Worm (Caenorhabditis elegans): ENCODE data around the gene ets-4.
A peak's percentile ranks its signal among the peaks of the same experiment; 100 is the strongest.

ets-4 gene

DNA sequence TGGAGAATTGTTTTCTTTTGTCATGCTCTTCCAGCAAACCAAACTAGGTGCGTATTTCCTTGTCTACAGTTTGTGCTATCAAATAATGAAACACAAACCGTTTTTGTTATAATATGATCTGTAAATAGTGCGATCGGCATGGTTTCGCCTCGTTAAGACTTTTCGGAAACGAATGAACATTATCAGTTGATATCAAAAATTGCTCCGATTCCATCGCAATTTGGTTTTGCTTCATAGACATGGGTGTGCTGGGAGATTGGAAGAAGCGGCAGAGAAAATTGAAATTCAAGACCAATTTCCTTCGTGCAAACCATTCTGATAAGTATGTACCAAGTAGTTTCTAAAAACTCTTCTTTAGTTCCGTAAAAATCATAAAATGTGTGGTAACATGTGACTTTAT, 19.4 kb downstream of the ets-4 start:
- TF ChIP-seq nhr-80 (tag; optimal IDR thresholded peaks at IDR 0.05) (peak; percentile 86), mcd-1 (GFP tag; IDR thresholded peaks at IDR 0.05) (no peak)

DNA sequence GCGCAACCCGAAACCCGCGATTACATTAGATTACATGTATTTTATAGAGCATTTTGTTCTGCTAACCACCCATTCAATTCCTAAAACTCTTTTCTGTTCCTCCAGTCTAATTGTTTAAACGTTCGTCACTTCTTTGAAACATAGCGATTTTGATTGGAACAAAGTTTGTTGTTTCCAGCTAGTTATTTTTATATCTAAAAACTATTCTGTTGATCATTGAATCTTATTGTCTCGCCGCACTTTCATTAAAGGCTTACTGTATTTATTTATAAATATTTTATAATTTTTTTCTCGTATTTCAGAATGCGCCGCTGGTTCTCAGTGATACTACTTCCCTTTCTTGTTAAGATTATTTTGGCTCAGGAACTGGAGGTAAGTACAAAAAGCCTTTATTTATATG, 24.0 kb downstream of the ets-4 start, which contains the start of gene T14E8.2:
TSS of gene T14E8.2 (plus strand) at position 301 of the 400 bp plus-strand sequence.
- TF ChIP-seq repo-1 (tag; optimal IDR thresholded peaks at IDR 0.05) (no peak), unc-130 (GFP tag; optimal IDR thresholded peaks at IDR 0.05) (no peak), tbp1 (GFP tag; optimal IDR thresholded peaks at IDR 0.05) (no peak), hmg-1.2 (GFP tag; IDR thresholded peaks at IDR 0.05) (no peak), F57A8.1 (GFP tag; optimal IDR thresholded peaks at IDR 0.05) (no peak), tbx-9 (tag; optimal IDR thresholded peaks at IDR 0.05; ENCODE audit: borderline replicate concordance) (no peak), mxl-1 (tag; optimal IDR thresholded peaks at IDR 0.05) (no peak), ztf-3 (GFP tag; optimal IDR thresholded peaks at IDR 0.05) (no peak), ceh-40 (GFP tag; IDR thresholded peaks at IDR 0.05) (no peak), Y79H2A.3 (GFP tag; conservative IDR thresholded peaks at IDR 0.05) (no peak), cebp-2 (GFP tag; IDR thresholded peaks at IDR 0.05) (no peak), nhr-90 (tag; optimal IDR thresholded peaks at IDR 0.05) (no peak), ceh-100 (GFP tag; IDR thresholded peaks at IDR 0.05) (no peak), egl-44 (GFP tag; IDR thresholded peaks at IDR 0.05) (no peak), mel-28 (tag; optimal IDR thresholded peaks at IDR 0.05; ENCODE audit: borderline replicate concordance) (no peak), B0019.2 (GFP tag; conservative IDR thresholded peaks at IDR 0.05) (no peak), rpc-1 (optimal IDR thresholded peaks at IDR 0.05) (no peak), rpc-1 (tag; optimal IDR thresholded peaks at IDR 0.05) (no peak), snpc-3.4 (tag; optimal IDR thresholded peaks at IDR 0.05) (no peak), ztf-18 (tag; optimal IDR thresholded peaks at IDR 0.05) (no peak)

- no peak for TF ChIP-seq sdz-38 (tag; optimal IDR thresholded peaks at IDR 0.05)
These were observed 25.0 kb downstream of the ets-4 start for ce11 chrX:6543665-6544064.

ce11 chrX:6551073-6551652, 32.5 kb downstream of the ets-4 start:
- TF ChIP-seq dox-1 (GFP tag; IDR thresholded peaks at IDR 0.05): peak; percentile 51; the same call in 1 of the 2 replicates
- TF ChIP-seq tbp1 (GFP tag; optimal IDR thresholded peaks at IDR 0.05): no peak
- no peak for TF ChIP-seq cebp-1 (GFP tag; IDR thresholded peaks at IDR 0.05)
- peak; percentile 34 for TF ChIP-seq cebp-1 (tag; optimal IDR thresholded peaks at IDR 0.05)

DNA sequence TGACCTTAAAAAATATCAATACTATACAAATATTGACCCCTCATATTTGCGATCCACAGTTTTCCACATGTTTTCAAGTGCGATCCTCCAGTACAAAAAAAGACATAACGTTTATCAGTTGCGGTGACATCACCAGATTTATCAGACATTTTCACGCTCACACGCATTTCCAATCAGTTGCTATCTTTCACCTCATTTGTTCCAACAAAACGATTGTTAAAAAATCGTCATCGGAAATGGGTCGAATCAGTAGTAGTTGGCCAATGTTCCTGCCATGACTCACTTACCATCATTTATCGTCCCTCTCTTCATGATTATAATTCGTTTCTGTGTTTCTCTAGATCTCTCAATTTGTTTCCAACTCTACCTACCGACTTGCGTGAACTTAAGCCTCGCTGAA, 33.0 kb downstream of the ets-4 start:
- TF ChIP-seq pbrm-1 (GFP tag; IDR thresholded peaks at IDR 0.05) (no peak), lin-40 (tag; optimal IDR thresholded peaks at IDR 0.05) (no peak), nhr-80 (tag; optimal IDR thresholded peaks at IDR 0.05) (peak; percentile 67), let-607 (tag; optimal IDR thresholded peaks at IDR 0.05) (peak in 1 of 2 experiments; percentile 21)

ce11 chrX:6552806-6553337, 34.2 kb downstream of the ets-4 start, which contains the start of gene svh-2:
Gene svh-2, plus strand, starts transcription at chrX:6553287.
- TF ChIP-seq cebp-1 (GFP tag; IDR thresholded peaks at IDR 0.05): peak; percentile 38; the same call in 1 of the 2 replicates
- TF ChIP-seq cebp-1 (tag; optimal IDR thresholded peaks at IDR 0.05): peak; percentile 89
- no peak for TF ChIP-seq nhr-80 (tag; optimal IDR thresholded peaks at IDR 0.05)
